Fruit fly (Drosophila melanogaster) whole organism, wandering third instar larva: ENCODE data around the gene CG10405.

ENCODE experiments used
- CG9705 ChIP-seq: fragments of 200-800 bp; sonication (Bioruptor generic); optimal IDR thresholded peaks from 2 replicates; lab custom pipeline; 2018; ENCODE audit warnings: missing biosample characterization, mild to moderate bottlenecking, missing genetic modification characterization
- Dfd ChIP-seq: fragments of >200 bp; optimal IDR thresholded peaks from 2 replicates; lab custom pipeline; 2017; ENCODE audit warnings: missing biosample characterization, missing genetic modification characterization
- Hnf4 ChIP-seq: fragments of 200-800 bp; sonication (Bioruptor generic); optimal IDR thresholded peaks from 2 replicates; lab custom pipeline; 2016; ENCODE audit warnings: missing biosample characterization, mild to moderate bottlenecking, missing genetic modification characterization
- Mio ChIP-seq: sonication (Bioruptor generic); optimal IDR thresholded peaks from 2 replicates; lab custom pipeline; 2016; ENCODE audit warnings: missing biosample characterization, missing genetic modification characterization
- brk ChIP-seq: fragments of 200-800 bp; sonication (Bioruptor generic); optimal IDR thresholded peaks from 2 replicates; lab custom pipeline; 2016; ENCODE audit warnings: missing biosample characterization, mild to moderate bottlenecking, missing genetic modification characterization
- pan ChIP-seq: fragments of >200 bp; optimal IDR thresholded peaks from 2 replicates; lab custom pipeline; 2017
- psq ChIP-seq: fragments of 200-800 bp; sonication (Bioruptor generic); optimal IDR thresholded peaks from 3 replicates; lab custom pipeline; 2017; ENCODE audit warnings: missing biosample characterization, mild to moderate bottlenecking, missing genetic modification characterization, moderate library complexity

dm6 chr3R:16448378-16449134, 5.7 kb upstream of the CG10405 start:
- TF ChIP-seq Mio (GFP tag; lab: Kevin White, UChicago) (no peak), Hnf4 (GFP tag; lab: Kevin White, UChicago) (peak; percentile 49), psq (no peak), CG9705 (GFP tag; lab: Kevin White, UChicago) (no peak), brk (GFP tag; lab: Kevin White, UChicago) (no peak), pan (no peak), Dfd (no peak)
